Worm (Caenorhabditis elegans) whole organism, young adult: Measurements from ENCODE around the gene srx-26.

ENCODE experiments used
- D2030.7 ChIP-seq: fragments of 200-800 bp; sonication (Bioruptor generic); IDR thresholded peaks from 2 replicates; pipeline ENCODE4 v1.3.6; 2022; ENCODE audit warnings: missing genetic modification reagents, missing genetic modification characterization, missing compliant biosample characterization
- F22D6.2 ChIP-seq: sonication (generic microtip); optimal IDR thresholded peaks from 2 replicates; lab custom pipeline; 2016; ENCODE audit warnings: mild to moderate bottlenecking, missing genetic modification characterization, missing compliant biosample characterization
- F39B2.1 ChIP-seq: fragments of 200-800 bp; sonication (Bioruptor generic); IDR thresholded peaks from 2 replicates; pipeline ENCODE4 v1.3.6; 2022; ENCODE audit warnings: missing genetic modification reagents, missing genetic modification characterization, missing compliant biosample characterization
- F55B11.4 ChIP-seq: sonication (generic microtip); optimal IDR thresholded peaks from 2 replicates; lab custom pipeline; 2016; ENCODE audit warnings: missing compliant biosample characterization, missing genetic modification characterization, borderline replicate concordance; ENCODE audit not compliant: insufficient read depth
- F57C9.4 ChIP-seq: sonication (generic microtip); optimal IDR thresholded peaks from 2 replicates; lab custom pipeline; 2017; ENCODE audit warnings: mild to moderate bottlenecking, missing genetic modification characterization, missing compliant biosample characterization
- T07F8.4 ChIP-seq: sonication (generic microtip); optimal IDR thresholded peaks from 2 replicates; lab custom pipeline; 2016; ENCODE audit warnings: mild to moderate bottlenecking, missing genetic modification characterization, moderate library complexity, missing compliant biosample characterization
- T26A5.8 ChIP-seq: sonication (generic microtip); optimal IDR thresholded peaks from 2 replicates; lab custom pipeline; 2016; ENCODE audit warnings: missing genetic modification characterization, missing compliant biosample characterization
- akir-1 ChIP-seq: fragments of 200-800 bp; sonication (Bioruptor generic); optimal IDR thresholded peaks from 2 replicates; lab custom pipeline; 2018; ENCODE audit warnings: mild to moderate bottlenecking, missing genetic modification characterization, moderate library complexity, missing compliant biosample characterization
- attf-6 ChIP-seq: fragments of 200-800 bp; sonication (Bioruptor generic); IDR thresholded peaks from 2 replicates; pipeline ENCODE4 v1.3.6; 2022; ENCODE audit warnings: missing genetic modification reagents, missing genetic modification characterization, missing compliant biosample characterization
- ccch-3 ChIP-seq: fragments of 200-800 bp; sonication (Bioruptor generic); optimal IDR thresholded peaks from 2 replicates; lab custom pipeline; 2018; ENCODE audit warnings: mild to moderate bottlenecking, missing genetic modification characterization, missing compliant biosample characterization
- ceh-100 ChIP-seq: fragments of 200-800 bp; sonication (Bioruptor generic); IDR thresholded peaks from 2 replicates; pipeline ENCODE4 v1.3.6; 2022; ENCODE audit warnings: missing genetic modification reagents, missing genetic modification characterization, missing compliant biosample characterization
- egl-44 ChIP-seq: fragments of 200-800 bp; sonication (Bioruptor generic); IDR thresholded peaks from 2 replicates; pipeline ENCODE4 v1.3.6; 2022; ENCODE audit warnings: missing genetic modification reagents, missing genetic modification characterization, missing compliant biosample characterization
- egrh-3 ChIP-seq: fragments of 200-800 bp; sonication (Bioruptor generic); IDR thresholded peaks from 2 replicates; pipeline ENCODE4 v1.3.6; 2022; ENCODE audit warnings: missing genetic modification reagents, missing genetic modification characterization, missing compliant biosample characterization
- ekl-4 ChIP-seq: fragments of 200-800 bp; sonication (Bioruptor generic); IDR thresholded peaks from 2 replicates; pipeline ENCODE4 v1.3.6; 2022; ENCODE audit warnings: missing genetic modification reagents, missing genetic modification characterization, missing compliant biosample characterization
- ets-4 ChIP-seq: fragments of 200-800 bp; sonication (Bioruptor generic); optimal IDR thresholded peaks from 2 replicates; lab custom pipeline; 2018; ENCODE audit warnings: mild to moderate bottlenecking, missing genetic modification characterization, missing compliant biosample characterization
- gei-17 ChIP-seq: fragments of 200-800 bp; sonication (Bioruptor generic); optimal IDR thresholded peaks from 2 replicates; lab custom pipeline; 2018; ENCODE audit warnings: mild to moderate bottlenecking, missing genetic modification characterization, missing compliant biosample characterization
- hrde-1 ChIP-seq: sonication (generic microtip); optimal IDR thresholded peaks from 2 replicates; lab custom pipeline; 2016; ENCODE audit warnings: missing genetic modification characterization, mild to moderate bottlenecking, missing compliant biosample characterization, moderate library complexity, missing genotype, missing genetic modification reagents, borderline replicate concordance
- let-607 ChIP-seq, 2 experiments: fragments of 200-800 bp in 1 of 2; sonication (Bioruptor generic) in 1 of 2; sonication (generic microtip) in 1 of 2; optimal IDR thresholded peaks; 2 replicates each; lab custom pipeline; 2016 to 2018; ENCODE audit warnings: mild to moderate bottlenecking in 2 of 2, missing compliant biosample characterization in 2 of 2, missing genetic modification characterization in 2 of 2, moderate library complexity in 2 of 2, missing genotype in 1 of 2
- lin-26 ChIP-seq: fragments of 200-800 bp; sonication (Bioruptor generic); IDR thresholded peaks from 2 replicates; pipeline ENCODE4 v1.3.6; 2022; ENCODE audit warnings: missing genetic modification reagents, missing genetic modification characterization, missing compliant biosample characterization
- lin-54 ChIP-seq: fragments of 200-800 bp; sonication (Bioruptor generic); optimal IDR thresholded peaks from 2 replicates; lab custom pipeline; 2018; ENCODE audit warnings: mild to moderate bottlenecking, missing genetic modification characterization, missing compliant biosample characterization
- madf-10 ChIP-seq: sonication (generic microtip); optimal IDR thresholded peaks from 2 replicates; lab custom pipeline; 2016; ENCODE audit warnings: mild to moderate bottlenecking, missing genetic modification characterization, missing compliant biosample characterization
- mes-4 ChIP-seq: sonication (generic microtip); optimal IDR thresholded peaks from 2 replicates; lab custom pipeline; 2016; ENCODE audit warnings: missing genotype, missing genetic modification characterization, missing compliant biosample characterization
- mxl-1 ChIP-seq: sonication (generic microtip); optimal IDR thresholded peaks from 2 replicates; lab custom pipeline; 2016; ENCODE audit warnings: missing genetic modification characterization, missing compliant biosample characterization
- nfya-1 ChIP-seq: sonication (generic microtip); optimal IDR thresholded peaks from 2 replicates; lab custom pipeline; 2017; ENCODE audit warnings: antibody characterized with exemption, missing compliant biosample characterization, missing genetic modification characterization, borderline replicate concordance; ENCODE audit not compliant: insufficient read depth
- nfya-2 ChIP-seq: fragments of 200-800 bp; sonication (Bioruptor generic); IDR thresholded peaks from 2 replicates; pipeline ENCODE4 v1.3.6; 2022; ENCODE audit warnings: missing genetic modification reagents, missing genetic modification characterization, missing compliant biosample characterization
- nfyb-1 ChIP-seq: fragments of 200-800 bp; sonication (Bioruptor generic); IDR thresholded peaks from 2 replicates; pipeline ENCODE4 v1.3.6; 2022; ENCODE audit warnings: missing genetic modification reagents, missing genetic modification characterization, missing compliant biosample characterization
- nhr-120 ChIP-seq: fragments of 200-800 bp; sonication (Bioruptor generic); IDR thresholded peaks from 2 replicates; pipeline ENCODE4 v1.3.6; 2022; ENCODE audit warnings: missing genetic modification characterization, missing compliant biosample characterization
- nhr-179 ChIP-seq: sonication (generic microtip); optimal IDR thresholded peaks from 2 replicates; lab custom pipeline; 2016; ENCODE audit warnings: mild to moderate bottlenecking, missing genetic modification characterization, missing compliant biosample characterization
- nhr-27 ChIP-seq: fragments of 200-800 bp; sonication (Bioruptor generic); optimal IDR thresholded peaks from 2 replicates; lab custom pipeline; 2018; ENCODE audit warnings: mild to moderate bottlenecking, missing genetic modification characterization, moderate library complexity, missing compliant biosample characterization
- nhr-80 ChIP-seq: sonication (generic microtip); optimal IDR thresholded peaks from 2 replicates; lab custom pipeline; 2016; ENCODE audit warnings: missing genetic modification characterization, missing compliant biosample characterization
- pbrm-1 ChIP-seq: fragments of 200-800 bp; sonication (Bioruptor generic); IDR thresholded peaks from 2 replicates; pipeline ENCODE4 v1.3.6; 2022; ENCODE audit warnings: missing genetic modification reagents, missing genetic modification characterization, missing compliant biosample characterization
- rcor-1 ChIP-seq: fragments of 200-800 bp; sonication (Bioruptor generic); IDR thresholded peaks from 2 replicates; pipeline ENCODE4 v1.3.6; 2022; ENCODE audit warnings: missing genetic modification reagents, missing genetic modification characterization, missing compliant biosample characterization
- sdz-38 ChIP-seq: sonication (generic microtip); optimal IDR thresholded peaks from 2 replicates; lab custom pipeline; 2016; ENCODE audit warnings: missing genotype, missing genetic modification characterization, missing compliant biosample characterization
- snpc-3.4 ChIP-seq: sonication (generic microtip); optimal IDR thresholded peaks from 2 replicates; lab custom pipeline; 2017; ENCODE audit warnings: missing genetic modification characterization, mild to moderate bottlenecking, missing compliant biosample characterization, antibody characterized with exemption, moderate library complexity, missing genotype, missing genetic modification reagents
- snpc-4 ChIP-seq, 5 experiments: fragments of 150-350 bp in 1 of 5; sonication (generic microtip) in 4 of 5; optimal IDR thresholded peaks; 2 replicates each; lab custom pipeline; 2014 to 2018; ENCODE audit warnings: missing genetic modification characterization in 5 of 5, missing biosample characterization in 3 of 5, antibody characterized with exemption in 2 of 5, mild to moderate bottlenecking in 2 of 5, missing compliant biosample characterization in 2 of 5, missing genotype in 2 of 5, moderate library complexity in 2 of 5, missing genetic modification reagents in 1 of 5
- unc-62 ChIP-seq: fragments of 150-350 bp; optimal IDR thresholded peaks from 2 replicates; lab custom pipeline; 2014; ENCODE audit warnings: missing biosample characterization, missing genetic modification reagents, missing genetic modification characterization
- ztf-26 ChIP-seq: sonication (generic microtip); optimal IDR thresholded peaks from 2 replicates; lab custom pipeline; 2017; ENCODE audit warnings: missing genetic modification characterization, missing compliant biosample characterization
- ztf-3 ChIP-seq: fragments of 200-800 bp; sonication (Bioruptor generic); optimal IDR thresholded peaks from 2 replicates; lab custom pipeline; 2018; ENCODE audit warnings: mild to moderate bottlenecking, missing genetic modification characterization, missing compliant biosample characterization

Gene srx-26

ce11 chrV:2713532-2713931, 39.4 kb downstream of the srx-26 start, which contains the start of gene srt-28:
TSS of gene srt-28 (minus strand) at chrV:2713632.
- TF ChIP-seq nfyb-1 (GFP tag; lab: Robert Waterston, UW) (no peak), attf-6 (no peak), sdz-38 (tag; lab: Kevin White, UChicago) (no peak), mxl-1 (no peak), mes-4 (tag; lab: Kevin White, UChicago) (no peak), ekl-4 (GFP tag; lab: Robert Waterston, UW) (no peak), F39B2.1 (GFP tag; lab: Robert Waterston, UW) (no peak), egl-44 (GFP tag; lab: Robert Waterston, UW) (no peak), ccch-3 (GFP tag; lab: Kevin White, UChicago) (no peak), F55B11.4 (tag; lab: Kevin White, UChicago) (no peak), unc-62 (GFP tag; lab: Kevin White, UChicago) (no peak), egrh-3 (GFP tag; lab: Robert Waterston, UW) (no peak), nhr-80 (tag; lab: Kevin White, UChicago) (no peak), gei-17 (no peak)

- TF ChIP-seq lin-26 (no peak), nhr-80 (tag; lab: Kevin White, UChicago) (peak; percentile 79)
Observed at ce11 chrV:2711429-2711828, 41.5 kb downstream of the srx-26 start, which contains the start of gene C24B9.3. TSS of gene C24B9.3 (minus strand) at chrV:2711599.

ce11 chrV:2710192-2710591, 42.7 kb downstream of the srx-26 start:
- TF ChIP-seq attf-6: no peak
- TF ChIP-seq nfya-1: no peak
- TF ChIP-seq ets-4 (GFP tag; lab: Kevin White, UChicago): no peak
- no peak for TF ChIP-seq T26A5.8 (tag; lab: Kevin White, UChicago)
- TF ChIP-seq lin-54 (GFP tag; lab: Kevin White, UChicago): no peak
- TF ChIP-seq ceh-100 (GFP tag; lab: Robert Waterston, UW): no peak
- no peak for TF ChIP-seq madf-10
- TF ChIP-seq F22D6.2 (tag; lab: Kevin White, UChicago): no peak
- no peak for TF ChIP-seq D2030.7 (GFP tag; lab: Robert Waterston, UW)
- no peak for TF ChIP-seq akir-1 (GFP tag; lab: Kevin White, UChicago)
- no peak for TF ChIP-seq nhr-80 (tag; lab: Kevin White, UChicago)
- TF ChIP-seq nhr-120 (GFP tag; lab: Robert Waterston, UW): no peak
- no peak for TF ChIP-seq snpc-4 (GFP tag; optimal IDR thresholded peaks at IDR 0.05; lab: Kevin White, UChicago)
- no peak for TF ChIP-seq snpc-4 (tag; optimal IDR thresholded peaks at IDR 0.05; lab: Kevin White, UChicago)
- TF ChIP-seq, all 124 proteins: peak for 0

ce11 chrV:2706379-2706778, 46.5 kb downstream of the srx-26 start:
- TF ChIP-seq F39B2.1 (GFP tag; lab: Robert Waterston, UW) (no peak), let-607 (tag; optimal IDR thresholded peaks at IDR 0.05; lab: Kevin White, UChicago) (no peak), rcor-1 (GFP tag; lab: Robert Waterston, UW) (no peak), ztf-26 (tag; lab: Kevin White, UChicago) (no peak), T07F8.4 (tag; lab: Kevin White, UChicago) (no peak), nhr-179 (tag; lab: Kevin White, UChicago) (no peak), snpc-3.4 (no peak), pbrm-1 (GFP tag; lab: Robert Waterston, UW) (no peak), nfya-2 (no peak), hrde-1 (tag; lab: Kevin White, UChicago) (no peak), nhr-27 (tag; lab: Kevin White, UChicago) (no peak), F57C9.4 (tag; lab: Kevin White, UChicago) (no peak), ztf-3 (GFP tag; lab: Kevin White, UChicago) (no peak), lin-54 (GFP tag; lab: Kevin White, UChicago) (no peak)
